Fruit fly (Drosophila melanogaster) whole organism, prepupa: ENCODE measurements around the gene RpLP1.

Experiments used
- CG11294 ChIP-seq: fragments of 200-800 bp; sonication (Bioruptor generic); IDR thresholded peaks from 2 replicates; pipeline ENCODE4 v1.3.6; 2022; ENCODE audit warnings: missing biosample characterization, missing genetic modification characterization
- CG3032 ChIP-seq: fragments of 200-800 bp; optimal IDR thresholded peaks from 2 replicates; lab custom pipeline; 2019; ENCODE audit warnings: missing biosample characterization, mild to moderate bottlenecking, missing genetic modification characterization, moderate library complexity
- CG6163 ChIP-seq: fragments of 200-800 bp; sonication (Bioruptor generic); IDR thresholded peaks from 3 replicates; pipeline ENCODE4 v1.3.6; 2022; ENCODE audit warnings: missing biosample characterization, missing genetic modification characterization
- Eip93F ChIP-seq: fragments of 200-800 bp; sonication (Bioruptor generic); optimal IDR thresholded peaks from 2 replicates; lab custom pipeline; 2016; ENCODE audit warnings: missing biosample characterization, mild to moderate bottlenecking, missing genetic modification characterization
- OdsH ChIP-seq: fragments of 200-800 bp; sonication (Bioruptor generic); optimal IDR thresholded peaks from 3 replicates; lab custom pipeline; 2016; ENCODE audit warnings: missing biosample characterization, missing genetic modification characterization
- dac ChIP-seq: fragments of 200-800 bp; sonication (Bioruptor generic); optimal IDR thresholded peaks from 2 replicates; lab custom pipeline; 2017; ENCODE audit warnings: missing biosample characterization, mild to moderate bottlenecking, missing genetic modification characterization
- eg ChIP-seq: fragments of 200-800 bp; sonication (Bioruptor generic); IDR thresholded peaks from 3 replicates; pipeline ENCODE4 v1.3.6; 2022; ENCODE audit warnings: missing biosample characterization, missing genetic modification characterization

- TF ChIP-seq CG6163 (GFP tag; lab: Robert Waterston, UW) (no peak), CG3032 (tag; lab: Kevin White, UChicago) (no peak), OdsH (GFP tag; lab: Kevin White, UChicago) (no peak), eg (GFP tag; lab: Robert Waterston, UW) (no peak), dac (GFP tag; lab: Kevin White, UChicago) (no peak), Eip93F (GFP tag; lab: Kevin White, UChicago) (no peak), CG11294 (GFP tag; lab: Robert Waterston, UW) (no peak)
Measured at dm6 chr2L:402098-402497, 17.7 kb upstream of the RpLP1 start, which contains the start of gene CG4213.
